Fruit fly (Drosophila melanogaster): ENCODE data around the gene RpS19a.

Gene RpS19a

dm6 chrX:16644535-16645131 is 6.9 kb downstream of the RpS19a start (continued):
- no peak for TF ChIP-seq her (GFP tag; optimal IDR thresholded peaks at IDR 0.05)
- no peak for TF ChIP-seq CG31224 (GFP tag; IDR thresholded peaks at IDR 0.05)
- no peak for TF ChIP-seq Aef1 (GFP tag; IDR thresholded peaks at IDR 0.05)
- TF ChIP-seq Sin3A (optimal IDR thresholded peaks at IDR 0.05) = no peak
- TF ChIP-seq Ada2b (GFP tag; IDR thresholded peaks at IDR 0.05) = no peak
- TF ChIP-seq Poxn (GFP tag; IDR thresholded peaks at IDR 0.05) = no peak
- no peak for TF ChIP-seq Doc2 (GFP tag; IDR thresholded peaks at IDR 0.05)
- TF ChIP-seq CG4404 (GFP tag; IDR thresholded peaks at IDR 0.05) = no peak
- no peak for TF ChIP-seq CTCF (GFP tag; optimal IDR thresholded peaks at IDR 0.05)
- TF ChIP-seq CG5245 (GFP tag; optimal IDR thresholded peaks at IDR 0.05) = no peak
- no peak for TF ChIP-seq CG4854 (GFP tag; optimal IDR thresholded peaks at IDR 0.05)
- TF ChIP-seq HLHmδ (GFP tag; optimal IDR thresholded peaks at IDR 0.05) = peak; percentile 65
- no peak for TF ChIP-seq lbe (GFP tag; optimal IDR thresholded peaks at IDR 0.05)
- TF ChIP-seq CG30020 (tag; optimal IDR thresholded peaks at IDR 0.05) = no peak
- TF ChIP-seq CG13296 (GFP tag; optimal IDR thresholded peaks at IDR 0.05) = peak; percentile 55
- no peak for TF ChIP-seq CG8281 (tag; optimal IDR thresholded peaks at IDR 0.05)
- no peak for TF ChIP-seq Bgb (GFP tag; IDR thresholded peaks at IDR 0.05; ENCODE audit: partially characterized antibody)
- no peak for TF ChIP-seq toy (GFP tag; IDR thresholded peaks at IDR 0.05)
- TF ChIP-seq eyg (GFP tag; optimal IDR thresholded peaks at IDR 0.05) = no peak
- TF ChIP-seq prd (optimal IDR thresholded peaks at IDR 0.05) = no peak
- TF ChIP-seq prd (GFP tag; IDR thresholded peaks at IDR 0.05) = peak; percentile 35; the same call in 1 of the 3 replicates
- no peak for TF ChIP-seq crc (GFP tag; optimal IDR thresholded peaks at IDR 0.05)
- TF ChIP-seq CG33557 (GFP tag; optimal IDR thresholded peaks at IDR 0.05) = peak; percentile 66
- peak; percentile 41 for TF ChIP-seq D19A (tag; optimal IDR thresholded peaks at IDR 0.05)
- no peak for TF ChIP-seq CG12104 (GFP tag; optimal IDR thresholded peaks at IDR 0.05)
- peak; percentile 38 for TF ChIP-seq Side (GFP tag; optimal IDR thresholded peaks at IDR 0.05)
- no peak for TF ChIP-seq CG18764 (GFP tag; optimal IDR thresholded peaks at IDR 0.05)
- peak; percentile 31 for TF ChIP-seq Lhr (GFP tag; optimal IDR thresholded peaks at IDR 0.05)
- TF ChIP-seq cg (GFP tag; optimal IDR thresholded peaks at IDR 0.05) = no peak
- TF ChIP-seq caup (GFP tag; optimal IDR thresholded peaks at IDR 0.05; ENCODE audit: severe bottlenecking) = peak; percentile 20
- TF ChIP-seq lmd (GFP tag; IDR thresholded peaks at IDR 0.05) = no peak
- TF ChIP-seq Bteb2 (GFP tag; optimal IDR thresholded peaks at IDR 0.05) = no peak
- no peak for TF ChIP-seq pros (GFP tag; optimal IDR thresholded peaks at IDR 0.05)
- no peak for TF ChIP-seq fru (optimal IDR thresholded peaks at IDR 0.05)
- no peak for TF ChIP-seq ham (GFP tag; IDR thresholded peaks at IDR 0.05)
- TF ChIP-seq CG13287 (GFP tag; IDR thresholded peaks at IDR 0.05; ENCODE audit: partially characterized antibody) = no peak
- no peak for TF ChIP-seq fu2 (GFP tag; optimal IDR thresholded peaks at IDR 0.05)
- TF ChIP-seq pan (optimal IDR thresholded peaks at IDR 0.05) = no peak
- TF ChIP-seq pan (GFP tag; optimal IDR thresholded peaks at IDR 0.05 in 1 of 2, IDR thresholded peaks at IDR 0.05 in 1 of 2) = no peak
- peak; percentile 54 for TF ChIP-seq CG17912 (GFP tag; optimal IDR thresholded peaks at IDR 0.05)
- peak; percentile 71 for TF ChIP-seq CG10209 (GFP tag; optimal IDR thresholded peaks at IDR 0.05)
- no peak for TF ChIP-seq Atf3 (GFP tag; optimal IDR thresholded peaks at IDR 0.05)
- 0 out of 3 replicates have a peak, but pooled peaks have one; percentile 28 for TF ChIP-seq so (GFP tag; IDR thresholded peaks at IDR 0.05)
- peak; percentile 41 for TF ChIP-seq Blimp-1 (GFP tag; optimal IDR thresholded peaks at IDR 0.05)
- TF ChIP-seq Pdp1 (GFP tag; optimal IDR thresholded peaks at IDR 0.05) = peak in 1 of 2 experiments; percentile 41
- TF ChIP-seq CG2120 (GFP tag; optimal IDR thresholded peaks at IDR 0.05) = no peak
- no peak for TF ChIP-seq CG4282 (GFP tag; optimal IDR thresholded peaks at IDR 0.05)
- peak; percentile 72 for TF ChIP-seq fd64A (GFP tag; optimal IDR thresholded peaks at IDR 0.05)
- TF ChIP-seq CG2712 (tag; optimal IDR thresholded peaks at IDR 0.05) = peak; percentile 41
- TF ChIP-seq Lpt (GFP tag; optimal IDR thresholded peaks at IDR 0.05) = no peak
- no peak for TF ChIP-seq CG34224 (GFP tag; IDR thresholded peaks at IDR 0.05; ENCODE audit: partially characterized antibody)
- no peak for TF ChIP-seq nom (GFP tag; optimal IDR thresholded peaks at IDR 0.05)
